Worm (Caenorhabditis elegans) whole organism, young adult: ENCODE measurements around the gene lgmn-1.

ENCODE experiments used
- B0035.1 ChIP-seq: sonication (generic microtip); optimal IDR thresholded peaks from 2 replicates; lab custom pipeline; 2016; ENCODE audit warnings: missing genetic modification characterization, mild to moderate bottlenecking, missing compliant biosample characterization, missing genotype, missing genetic modification reagents
- C06A6.2 ChIP-seq: fragments of 200-800 bp; sonication (Bioruptor generic); conservative IDR thresholded peaks from 2 replicates; pipeline ENCODE4 v1.3.6; 2022; ENCODE audit warnings: missing genetic modification characterization, missing compliant biosample characterization
- F10E7.11 ChIP-seq: sonication (generic microtip); optimal IDR thresholded peaks from 2 replicates; lab custom pipeline; 2017; ENCODE audit warnings: mild to moderate bottlenecking, missing genetic modification characterization, moderate library complexity, missing compliant biosample characterization
- F22D6.2 ChIP-seq: sonication (generic microtip); optimal IDR thresholded peaks from 2 replicates; lab custom pipeline; 2016; ENCODE audit warnings: mild to moderate bottlenecking, missing genetic modification characterization, missing compliant biosample characterization
- F39B2.1 ChIP-seq: fragments of 200-800 bp; sonication (Bioruptor generic); IDR thresholded peaks from 2 replicates; pipeline ENCODE4 v1.3.6; 2022; ENCODE audit warnings: missing genetic modification reagents, missing genetic modification characterization, missing compliant biosample characterization
- F57C9.4 ChIP-seq: sonication (generic microtip); optimal IDR thresholded peaks from 2 replicates; lab custom pipeline; 2017; ENCODE audit warnings: mild to moderate bottlenecking, missing genetic modification characterization, missing compliant biosample characterization
- Y53F4B.3 ChIP-seq: fragments of 200-800 bp; sonication (Bioruptor generic); IDR thresholded peaks from 2 replicates; pipeline ENCODE4 v1.3.6; 2022; ENCODE audit warnings: missing genetic modification reagents, missing genetic modification characterization, missing compliant biosample characterization
- Y53G8AR.9 ChIP-seq: fragments of 200-800 bp; sonication (Bioruptor generic); conservative IDR thresholded peaks from 2 replicates; pipeline ENCODE4 v1.3.6; 2022; ENCODE audit warnings: missing genetic modification reagents, missing genetic modification characterization, missing compliant biosample characterization
- Y79H2A.3 ChIP-seq: fragments of 200-800 bp; sonication (Bioruptor generic); conservative IDR thresholded peaks from 2 replicates; pipeline ENCODE4 v1.3.6; 2022; ENCODE audit warnings: missing genetic modification reagents, missing genetic modification characterization, missing compliant biosample characterization
- ama-1 ChIP-seq, 3 experiments: fragments of 150-350 bp in 1 of 3; sonication (generic microtip) in 2 of 3; optimal IDR thresholded peaks; 2 replicates each; lab custom pipeline; 2014 to 2018; ENCODE audit warnings: missing biosample characterization in 2 of 3, missing genetic modification characterization in 2 of 3, missing genetic modification reagents in 2 of 3
- attf-5 ChIP-seq: fragments of 200-800 bp; sonication (Bioruptor generic); optimal IDR thresholded peaks from 2 replicates; lab custom pipeline; 2018; ENCODE audit warnings: mild to moderate bottlenecking, missing genetic modification characterization, missing compliant biosample characterization
- ceh-100 ChIP-seq: fragments of 200-800 bp; sonication (Bioruptor generic); IDR thresholded peaks from 2 replicates; pipeline ENCODE4 v1.3.6; 2022; ENCODE audit warnings: missing genetic modification reagents, missing genetic modification characterization, missing compliant biosample characterization
- ceh-27 ChIP-seq: fragments of 200-800 bp; sonication (Bioruptor generic); optimal IDR thresholded peaks from 2 replicates; lab custom pipeline; 2018; ENCODE audit warnings: mild to moderate bottlenecking, missing genetic modification characterization, moderate library complexity, missing compliant biosample characterization
- ceh-40 ChIP-seq: fragments of 200-800 bp; sonication (Bioruptor generic); IDR thresholded peaks from 2 replicates; pipeline ENCODE4 v1.3.6; 2022; ENCODE audit warnings: missing genetic modification characterization, missing compliant biosample characterization
- dox-1 ChIP-seq: fragments of 200-800 bp; sonication (Bioruptor generic); IDR thresholded peaks from 2 replicates; pipeline ENCODE4 v1.3.6; 2022; ENCODE audit warnings: missing genetic modification reagents, missing genetic modification characterization, missing compliant biosample characterization
- ekl-4 ChIP-seq: fragments of 200-800 bp; sonication (Bioruptor generic); IDR thresholded peaks from 2 replicates; pipeline ENCODE4 v1.3.6; 2022; ENCODE audit warnings: missing genetic modification reagents, missing genetic modification characterization, missing compliant biosample characterization
- ets-4 ChIP-seq: fragments of 200-800 bp; sonication (Bioruptor generic); optimal IDR thresholded peaks from 2 replicates; lab custom pipeline; 2018; ENCODE audit warnings: mild to moderate bottlenecking, missing genetic modification characterization, missing compliant biosample characterization
- hlh-12 ChIP-seq: sonication (generic microtip); optimal IDR thresholded peaks from 2 replicates; lab custom pipeline; 2016; ENCODE audit warnings: missing genetic modification characterization, missing compliant biosample characterization
- hmg-1.2 ChIP-seq: fragments of 200-800 bp; sonication (Bioruptor generic); IDR thresholded peaks from 2 replicates; pipeline ENCODE4 v1.3.6; 2022; ENCODE audit warnings: missing genetic modification reagents, missing genetic modification characterization, missing compliant biosample characterization
- hmg-20 ChIP-seq: fragments of 200-800 bp; sonication (Bioruptor generic); IDR thresholded peaks from 2 replicates; pipeline ENCODE4 v1.3.6; 2022; ENCODE audit warnings: missing genetic modification reagents, missing genetic modification characterization, missing compliant biosample characterization
- hrde-1 ChIP-seq: sonication (generic microtip); optimal IDR thresholded peaks from 2 replicates; lab custom pipeline; 2016; ENCODE audit warnings: missing genetic modification characterization, mild to moderate bottlenecking, missing compliant biosample characterization, moderate library complexity, missing genotype, missing genetic modification reagents, borderline replicate concordance
- hsf-1 ChIP-seq: fragments of 200-800 bp; sonication (Bioruptor generic); IDR thresholded peaks from 2 replicates; pipeline ENCODE4 v1.3.6; 2022; ENCODE audit warnings: missing genetic modification reagents, missing genetic modification characterization, missing compliant biosample characterization
- lag-1 ChIP-seq: fragments of 200-800 bp; sonication (Bioruptor generic); IDR thresholded peaks from 2 replicates; pipeline ENCODE4 v1.3.6; 2022; ENCODE audit warnings: missing genetic modification reagents, missing genetic modification characterization, missing compliant biosample characterization
- let-526 ChIP-seq: fragments of 200-800 bp; sonication (Bioruptor generic); IDR thresholded peaks from 2 replicates; pipeline ENCODE4 v1.3.6; 2022; ENCODE audit warnings: missing genetic modification reagents, missing genetic modification characterization, missing compliant biosample characterization
- lin-35 ChIP-seq, 3 experiments: fragments of 150-350 bp in 2 of 3; sonication (generic microtip) in 1 of 3; optimal IDR thresholded peaks; 2 replicates each; lab custom pipeline; 2014 to 2018; ENCODE audit warnings: missing biosample characterization in 3 of 3, missing genetic modification characterization in 3 of 3, missing genetic modification reagents in 3 of 3
- lin-40 ChIP-seq: sonication (generic microtip); optimal IDR thresholded peaks from 2 replicates; lab custom pipeline; 2016; ENCODE audit warnings: missing genetic modification characterization, mild to moderate bottlenecking, missing compliant biosample characterization, missing genotype, missing genetic modification reagents
- lir-1 ChIP-seq: fragments of 200-800 bp; sonication (Bioruptor generic); conservative IDR thresholded peaks from 2 replicates; pipeline ENCODE4 v1.3.6; 2022; ENCODE audit warnings: missing genetic modification reagents, missing genetic modification characterization, missing compliant biosample characterization
- madf-10 ChIP-seq: sonication (generic microtip); optimal IDR thresholded peaks from 2 replicates; lab custom pipeline; 2016; ENCODE audit warnings: mild to moderate bottlenecking, missing genetic modification characterization, missing compliant biosample characterization
- madf-3 ChIP-seq: fragments of 200-800 bp; sonication (Bioruptor generic); IDR thresholded peaks from 2 replicates; pipeline ENCODE4 v1.3.6; 2022; ENCODE audit warnings: missing genetic modification reagents, missing genetic modification characterization, missing compliant biosample characterization
- mcd-1 ChIP-seq: fragments of 200-800 bp; sonication (Bioruptor generic); IDR thresholded peaks from 2 replicates; pipeline ENCODE4 v1.3.6; 2022; ENCODE audit warnings: missing genetic modification reagents, missing genetic modification characterization, missing compliant biosample characterization
- mes-4 ChIP-seq: sonication (generic microtip); optimal IDR thresholded peaks from 2 replicates; lab custom pipeline; 2016; ENCODE audit warnings: missing genotype, missing genetic modification characterization, missing compliant biosample characterization
- nfyb-1 ChIP-seq: fragments of 200-800 bp; sonication (Bioruptor generic); IDR thresholded peaks from 2 replicates; pipeline ENCODE4 v1.3.6; 2022; ENCODE audit warnings: missing genetic modification reagents, missing genetic modification characterization, missing compliant biosample characterization
- nhr-179 ChIP-seq: sonication (generic microtip); optimal IDR thresholded peaks from 2 replicates; lab custom pipeline; 2016; ENCODE audit warnings: mild to moderate bottlenecking, missing genetic modification characterization, missing compliant biosample characterization
- pbrm-1 ChIP-seq: fragments of 200-800 bp; sonication (Bioruptor generic); IDR thresholded peaks from 2 replicates; pipeline ENCODE4 v1.3.6; 2022; ENCODE audit warnings: missing genetic modification reagents, missing genetic modification characterization, missing compliant biosample characterization
- rec-8 ChIP-seq, 2 experiments: sonication (generic microtip); optimal IDR thresholded peaks; 2 replicates each; lab custom pipeline; 2016; ENCODE audit warnings: mild to moderate bottlenecking in 2 of 2, missing genetic modification characterization in 2 of 2, missing genetic modification reagents in 2 of 2, missing genotype in 2 of 2, missing biosample characterization in 1 of 2, missing compliant biosample characterization in 1 of 2, moderate library complexity in 1 of 2
- repo-1 ChIP-seq: sonication (generic microtip); optimal IDR thresholded peaks from 2 replicates; lab custom pipeline; 2017; ENCODE audit warnings: mild to moderate bottlenecking, missing genetic modification characterization, missing compliant biosample characterization
- sdz-38 ChIP-seq: sonication (generic microtip); optimal IDR thresholded peaks from 2 replicates; lab custom pipeline; 2016; ENCODE audit warnings: missing genotype, missing genetic modification characterization, missing compliant biosample characterization
- sea-2 ChIP-seq: fragments of 200-800 bp; sonication (Bioruptor generic); IDR thresholded peaks from 2 replicates; pipeline ENCODE4 v1.3.6; 2022; ENCODE audit warnings: missing genetic modification characterization, missing compliant biosample characterization
- snpc-3.4 ChIP-seq: sonication (generic microtip); optimal IDR thresholded peaks from 2 replicates; lab custom pipeline; 2017; ENCODE audit warnings: missing genetic modification characterization, mild to moderate bottlenecking, missing compliant biosample characterization, antibody characterized with exemption, moderate library complexity, missing genotype, missing genetic modification reagents
- snpc-4 ChIP-seq, 5 experiments: fragments of 150-350 bp in 1 of 5; sonication (generic microtip) in 4 of 5; optimal IDR thresholded peaks; 2 replicates each; lab custom pipeline; 2014 to 2018; ENCODE audit warnings: missing genetic modification characterization in 5 of 5, missing biosample characterization in 3 of 5, antibody characterized with exemption in 2 of 5, mild to moderate bottlenecking in 2 of 5, missing compliant biosample characterization in 2 of 5, missing genotype in 2 of 5, moderate library complexity in 2 of 5, missing genetic modification reagents in 1 of 5
- sptf-2 ChIP-seq: fragments of 200-800 bp; sonication (Bioruptor generic); optimal IDR thresholded peaks from 2 replicates; lab custom pipeline; 2018; ENCODE audit warnings: mild to moderate bottlenecking, missing genetic modification characterization, missing compliant biosample characterization
- tbp1 ChIP-seq: fragments of 200-800 bp; sonication (Bioruptor generic); optimal IDR thresholded peaks from 2 replicates; lab custom pipeline; 2018; ENCODE audit warnings: mild to moderate bottlenecking, missing genetic modification characterization, missing compliant biosample characterization
- unc-62 ChIP-seq: fragments of 150-350 bp; optimal IDR thresholded peaks from 2 replicates; lab custom pipeline; 2014; ENCODE audit warnings: missing biosample characterization, missing genetic modification reagents, missing genetic modification characterization
- ztf-22 ChIP-seq: fragments of 200-800 bp; sonication (Bioruptor generic); optimal IDR thresholded peaks from 2 replicates; lab custom pipeline; 2018; ENCODE audit warnings: mild to moderate bottlenecking, missing genetic modification characterization, moderate library complexity, missing compliant biosample characterization
- ztf-25 ChIP-seq: fragments of 200-800 bp; sonication (Bioruptor generic); IDR thresholded peaks from 2 replicates; pipeline ENCODE4 v1.3.6; 2022; ENCODE audit warnings: missing genetic modification reagents, missing genetic modification characterization, missing compliant biosample characterization
- ztf-26 ChIP-seq: sonication (generic microtip); optimal IDR thresholded peaks from 2 replicates; lab custom pipeline; 2017; ENCODE audit warnings: missing genetic modification characterization, missing compliant biosample characterization
- ztf-28 ChIP-seq: fragments of 200-800 bp; sonication (Bioruptor generic); IDR thresholded peaks from 2 replicates; pipeline ENCODE4 v1.3.6; 2022; ENCODE audit warnings: missing genetic modification reagents, missing genetic modification characterization, missing compliant biosample characterization

The lgmn-1 gene

ce11 chrV:12491070-12491643 lies 21.7 kb upstream of the lgmn-1 start (continued):
- peak; percentile 81 for TF ChIP-seq mcd-1 (GFP tag; lab: Robert Waterston, UW)
- TF ChIP-seq Y53F4B.3 (GFP tag; lab: Robert Waterston, UW): peak; percentile 46
- TF ChIP-seq snpc-3.4 (tag; lab: Kevin White, UChicago): peak; percentile 99
- TF ChIP-seq dox-1 (GFP tag; lab: Robert Waterston, UW): peak; percentile 94
- TF ChIP-seq hrde-1 (tag; lab: Kevin White, UChicago): peak; percentile 24
- TF ChIP-seq ztf-22 (GFP tag; lab: Kevin White, UChicago): peak; percentile 11
- peak; percentile 100 for TF ChIP-seq snpc-4 (GFP tag; optimal IDR thresholded peaks at IDR 0.05; lab: Kevin White, UChicago)
- TF ChIP-seq snpc-4 (tag; optimal IDR thresholded peaks at IDR 0.05; lab: Kevin White, UChicago): peak; percentile 99 to 100 (median 100)
- TF ChIP-seq nfyb-1 (GFP tag; lab: Robert Waterston, UW): peak; percentile 87
- peak; percentile 99 for TF ChIP-seq pbrm-1
- peak; percentile 81; the same call in 1 of the 2 replicates for TF ChIP-seq ztf-28 (GFP tag; lab: Robert Waterston, UW)
- TF ChIP-seq ceh-40 (GFP tag; lab: Robert Waterston, UW): no peak
- TF ChIP-seq hlh-12 (tag; lab: Kevin White, UChicago): no peak
- TF ChIP-seq sea-2 (GFP tag; lab: Robert Waterston, UW): no peak
- TF ChIP-seq ama-1 (optimal IDR thresholded peaks at IDR 0.05; lab: Kevin White, UChicago): peak; percentile 35
- TF ChIP-seq ama-1 (GFP tag; optimal IDR thresholded peaks at IDR 0.05; lab: Kevin White, UChicago): no peak
- no peak for TF ChIP-seq Y79H2A.3 (GFP tag; lab: Robert Waterston, UW)
- 0 out of 2 replicates have a peak, but pooled peaks have one; percentile 7 for TF ChIP-seq madf-3
- TF ChIP-seq attf-5 (GFP tag; lab: Kevin White, UChicago): no peak
- TF ChIP-seq ztf-25 (GFP tag; lab: Robert Waterston, UW): no peak
- TF ChIP-seq hmg-1.2 (GFP tag; lab: Robert Waterston, UW): peak; percentile 97
- TF ChIP-seq hmg-20 (GFP tag; lab: Robert Waterston, UW): peak; percentile 56; the same call in 1 of the 2 replicates
- no peak for TF ChIP-seq lag-1 (GFP tag; lab: Robert Waterston, UW)
- TF ChIP-seq ets-4 (GFP tag; lab: Kevin White, UChicago): no peak
- peak; percentile 1 for TF ChIP-seq ztf-26
- 0 out of 2 replicates have a peak, but pooled peaks have one; percentile 23 for TF ChIP-seq lir-1 (GFP tag; lab: Robert Waterston, UW)
- no peak for TF ChIP-seq unc-62 (GFP tag; lab: Kevin White, UChicago)
- peak; percentile 71 for TF ChIP-seq ceh-100
- peak in 1 of 3 experiments; percentile 22 for TF ChIP-seq lin-35 (GFP tag; optimal IDR thresholded peaks at IDR 0.05; lab: Kevin White, UChicago)
- TF ChIP-seq C06A6.2 (GFP tag; lab: Robert Waterston, UW): no peak
- TF ChIP-seq rec-8 (tag; optimal IDR thresholded peaks at IDR 0.05; lab: Kevin White, UChicago): peak; percentile 11 to 80
- TF ChIP-seq lin-40 (tag; lab: Kevin White, UChicago): peak; percentile 54
- TF ChIP-seq mes-4 (tag; lab: Kevin White, UChicago): peak; percentile 40
- peak; percentile 88 for TF ChIP-seq Y53G8AR.9 (GFP tag; lab: Robert Waterston, UW)
- TF ChIP-seq ceh-27 (GFP tag; lab: Kevin White, UChicago): no peak
- peak; percentile 79 for TF ChIP-seq repo-1 (tag; lab: Kevin White, UChicago)
- TF ChIP-seq let-526 (GFP tag; lab: Robert Waterston, UW): no peak
- TF ChIP-seq ekl-4 (GFP tag; lab: Robert Waterston, UW): peak; percentile 93
- TF ChIP-seq tbp1 (GFP tag; lab: Kevin White, UChicago): peak; percentile 82
- TF ChIP-seq sdz-38: no peak
- TF ChIP-seq F22D6.2 (tag; lab: Kevin White, UChicago): no peak
- TF ChIP-seq F57C9.4: no peak
- no peak for TF ChIP-seq nhr-179 (tag; lab: Kevin White, UChicago)
- 0 out of 2 replicates have a peak, but pooled peaks have one; percentile 85 for TF ChIP-seq F39B2.1 (GFP tag; lab: Robert Waterston, UW)
- no peak for TF ChIP-seq F10E7.11
- peak; percentile 38 for TF ChIP-seq madf-10 (tag; lab: Kevin White, UChicago)
- TF ChIP-seq B0035.1 (tag; lab: Kevin White, UChicago): no peak
- TF ChIP-seq sptf-2 (GFP tag; lab: Kevin White, UChicago): peak; percentile 9
- TF ChIP-seq hsf-1 (GFP tag; lab: Robert Waterston, UW): peak; percentile 72
